Fruit fly (Drosophila melanogaster): ENCODE results near the gene fipi.

The fipi gene

dm6 chr2L:4698837-4699236 lies 95.0 kb downstream of the fipi start:
- no peak for TF ChIP-seq Crg-1 (GFP tag; optimal IDR thresholded peaks at IDR 0.05)
- no peak for TF ChIP-seq cic (GFP tag; optimal IDR thresholded peaks at IDR 0.05)
- no peak for TF ChIP-seq bab1 (GFP tag; optimal IDR thresholded peaks at IDR 0.05)
- TF ChIP-seq CG7101 (tag; optimal IDR thresholded peaks at IDR 0.05) = no peak
- TF ChIP-seq cnc (optimal IDR thresholded peaks at IDR 0.05) = no peak
- no peak for TF ChIP-seq CG14711 (tag; optimal IDR thresholded peaks at IDR 0.05)
- TF ChIP-seq Hr96 (GFP tag; optimal IDR thresholded peaks at IDR 0.05) = no peak
- TF ChIP-seq Mnt (GFP tag; optimal IDR thresholded peaks at IDR 0.05) = no peak
- no peak for TF ChIP-seq kay (GFP tag; ENCODE audit: borderline replicate concordance)
- TF ChIP-seq CG7045 (GFP tag; optimal IDR thresholded peaks at IDR 0.05) = no peak
- no peak for TF ChIP-seq toe (GFP tag; optimal IDR thresholded peaks at IDR 0.05)
- TF ChIP-seq pad (GFP tag; optimal IDR thresholded peaks at IDR 0.05) = no peak
- no peak for TF ChIP-seq CG1620 (GFP tag; optimal IDR thresholded peaks at IDR 0.05)

- TF ChIP-seq Mnt (GFP tag; optimal IDR thresholded peaks at IDR 0.05) = no peak
- no peak for TF ChIP-seq kay (GFP tag; ENCODE audit: borderline replicate concordance)
- TF ChIP-seq CG12768 (GFP tag; optimal IDR thresholded peaks at IDR 0.05) = no peak
- no peak for TF ChIP-seq CG1620 (GFP tag; optimal IDR thresholded peaks at IDR 0.05)
Measured at dm6 chr2L:4694421-4694820, 99.4 kb downstream of the fipi start, which contains the start of gene dcma. Gene dcma, plus strand, starts transcription at chr2L:4694721.

- no peak for TF ChIP-seq Clk (GFP tag; optimal IDR thresholded peaks at IDR 0.05)
- no peak for TF ChIP-seq Crg-1 (GFP tag; optimal IDR thresholded peaks at IDR 0.05)
- TF ChIP-seq CG1620 (GFP tag; optimal IDR thresholded peaks at IDR 0.05) = no peak
- no peak for TF ChIP-seq ovo (GFP tag; optimal IDR thresholded peaks at IDR 0.05)
- no peak for TF ChIP-seq CG11617 (GFP tag; optimal IDR thresholded peaks at IDR 0.05)
- TF ChIP-seq cic (GFP tag; optimal IDR thresholded peaks at IDR 0.05) = no peak
- no peak for TF ChIP-seq bab1 (GFP tag; optimal IDR thresholded peaks at IDR 0.05)
- no peak for TF ChIP-seq CG5204 (GFP tag; optimal IDR thresholded peaks at IDR 0.05)
- TF ChIP-seq CG12768 (GFP tag; optimal IDR thresholded peaks at IDR 0.05) = no peak
- no peak for TF ChIP-seq CG14711 (tag; optimal IDR thresholded peaks at IDR 0.05)
- TF ChIP-seq CG33017 (tag; optimal IDR thresholded peaks at IDR 0.05) = no peak
Measured at dm6 chr2L:4690602-4691001, 103.2 kb downstream of the fipi start, which contains the start of gene CG3251. Gene CG3251, minus strand, starts transcription at chr2L:4690702.

dm6 chr2L:4687211-4687610 lies 106.6 kb downstream of the fipi start, which contains the start of gene Elba3:
Gene Elba3, plus strand, starts transcription at chr2L:4687511.
- TF ChIP-seq tj (GFP tag; optimal IDR thresholded peaks at IDR 0.05) (no peak), CG12768 (GFP tag; optimal IDR thresholded peaks at IDR 0.05) (no peak), CG7045 (GFP tag; optimal IDR thresholded peaks at IDR 0.05) (no peak), Clk (GFP tag; optimal IDR thresholded peaks at IDR 0.05) (no peak), CG14711 (tag; optimal IDR thresholded peaks at IDR 0.05) (no peak), toe (GFP tag; optimal IDR thresholded peaks at IDR 0.05) (no peak), Crg-1 (GFP tag; optimal IDR thresholded peaks at IDR 0.05) (no peak), CG7101 (tag; optimal IDR thresholded peaks at IDR 0.05) (no peak), CG5204 (GFP tag; optimal IDR thresholded peaks at IDR 0.05) (no peak), bab1 (GFP tag; optimal IDR thresholded peaks at IDR 0.05) (no peak), CG1620 (GFP tag; optimal IDR thresholded peaks at IDR 0.05) (no peak), CG33017 (tag; optimal IDR thresholded peaks at IDR 0.05) (no peak), ovo (GFP tag; optimal IDR thresholded peaks at IDR 0.05) (no peak), kay (GFP tag; ENCODE audit: borderline replicate concordance) (no peak), cnc (optimal IDR thresholded peaks at IDR 0.05) (no peak)

All from whole organism, adult.